Fruit fly (Drosophila melanogaster) whole organism, embryonic: Measurements from ENCODE around the gene CG4115.

Experiments used
- Ada2b ChIP-seq: fragments of 200-800 bp; sonication (Bioruptor generic); IDR thresholded peaks from 2 replicates; pipeline ENCODE4 v1.3.6; 2022; ENCODE audit warnings: missing biosample characterization, missing genetic modification characterization
- Antp ChIP-seq: fragments of 200-800 bp; sonication (Bioruptor generic); optimal IDR thresholded peaks from 3 replicates; lab custom pipeline; 2016; ENCODE audit warnings: missing biosample characterization, missing genetic modification characterization
- CG10959 ChIP-seq: fragments of 200-800 bp; sonication (Bioruptor generic); IDR thresholded peaks from 2 replicates; pipeline ENCODE4 v1.3.6; 2022; ENCODE audit warnings: missing biosample characterization, missing genetic modification characterization
- CG11696 ChIP-seq: fragments of 200-800 bp; sonication (Bioruptor generic); IDR thresholded peaks from 2 replicates; pipeline ENCODE4 v1.3.6; 2022; ENCODE audit warnings: missing biosample characterization, missing genetic modification characterization
- CG13775 ChIP-seq: fragments of 200-800 bp; sonication (Bioruptor generic); optimal IDR thresholded peaks from 3 replicates; lab custom pipeline; 2017; ENCODE audit warnings: missing biosample characterization, mild to moderate bottlenecking, missing genetic modification characterization
- CG15073 ChIP-seq: fragments of 200-800 bp; sonication (Bioruptor generic); optimal IDR thresholded peaks from 2 replicates; lab custom pipeline; 2016; ENCODE audit warnings: missing biosample characterization, missing genetic modification characterization
- CG16779 ChIP-seq: fragments of 200-800 bp; sonication (Bioruptor generic); IDR thresholded peaks from 2 replicates; pipeline ENCODE4 v1.3.6; 2022; ENCODE audit warnings: missing biosample characterization, missing genetic modification characterization
- CG17359 ChIP-seq: fragments of 200-800 bp; sonication (Bioruptor generic); optimal IDR thresholded peaks from 3 replicates; lab custom pipeline; 2018; ENCODE audit warnings: missing biosample characterization, mild to moderate bottlenecking, missing genetic modification characterization, moderate library complexity
- CG17568 ChIP-seq: fragments of 200-800 bp; sonication (Bioruptor generic); optimal IDR thresholded peaks from 2 replicates; lab custom pipeline; 2018; ENCODE audit warnings: missing biosample characterization, mild to moderate bottlenecking, missing genetic modification characterization, moderate library complexity
- CG2116 ChIP-seq: fragments of 200-800 bp; sonication (Bioruptor generic); optimal IDR thresholded peaks from 3 replicates; lab custom pipeline; 2018; ENCODE audit warnings: missing biosample characterization, mild to moderate bottlenecking, missing genetic modification characterization
- CG32767 ChIP-seq: fragments of 200-800 bp; sonication (Bioruptor generic); IDR thresholded peaks from 2 replicates; pipeline ENCODE4 v1.3.6; 2022; ENCODE audit warnings: missing biosample characterization, missing genetic modification characterization
- CG33213 ChIP-seq: fragments of 200-800 bp; sonication (Bioruptor generic); optimal IDR thresholded peaks from 3 replicates; lab custom pipeline; 2016; ENCODE audit warnings: missing biosample characterization, missing genetic modification characterization
- CG33557 ChIP-seq: fragments of 200-800 bp; sonication (Bioruptor generic); optimal IDR thresholded peaks from 2 replicates; lab custom pipeline; 2019; ENCODE audit warnings: missing biosample characterization, mild to moderate bottlenecking, missing genetic modification characterization, moderate library complexity
- CG4404 ChIP-seq: fragments of 200-800 bp; sonication (Bioruptor generic); IDR thresholded peaks from 2 replicates; pipeline ENCODE4 v1.3.6; 2022; ENCODE audit warnings: missing biosample characterization, missing genetic modification characterization
- CG6791 ChIP-seq: fragments of 200-800 bp; sonication (Bioruptor generic); IDR thresholded peaks from 3 replicates; pipeline ENCODE4 v1.3.6; 2022; ENCODE audit warnings: missing biosample characterization, missing genetic modification characterization; ENCODE audit not compliant: partially characterized antibody
- CG6813 ChIP-seq: fragments of 200-800 bp; sonication (Bioruptor generic); optimal IDR thresholded peaks from 2 replicates; lab custom pipeline; 2017; ENCODE audit warnings: missing biosample characterization, missing genetic modification characterization, mild to moderate bottlenecking, moderate library complexity, missing genetic modification reagents
- CG7556 ChIP-seq: fragments of 200-800 bp; sonication (Bioruptor generic); optimal IDR thresholded peaks from 2 replicates; lab custom pipeline; 2017; ENCODE audit warnings: missing biosample characterization, mild to moderate bottlenecking, missing genetic modification characterization
- CG8388 ChIP-seq: fragments of 200-800 bp; sonication (Bioruptor generic); optimal IDR thresholded peaks from 2 replicates; lab custom pipeline; 2019; ENCODE audit warnings: missing biosample characterization, mild to moderate bottlenecking, missing genetic modification characterization, moderate library complexity
- CG9727 ChIP-seq: fragments of 200-800 bp; sonication (Bioruptor generic); optimal IDR thresholded peaks from 3 replicates; lab custom pipeline; 2017; ENCODE audit warnings: missing biosample characterization, mild to moderate bottlenecking, missing genetic modification characterization
- CG9817 ChIP-seq: fragments of 200-800 bp; sonication (Bioruptor generic); optimal IDR thresholded peaks from 2 replicates; lab custom pipeline; 2018; ENCODE audit warnings: missing biosample characterization, mild to moderate bottlenecking, missing genetic modification characterization, moderate library complexity
- Deaf1 ChIP-seq: fragments of 200-800 bp; optimal IDR thresholded peaks from 3 replicates; lab custom pipeline; 2019; ENCODE audit warnings: missing biosample characterization, mild to moderate bottlenecking, missing genetic modification characterization, moderate library complexity
- Dfd ChIP-seq, 2 experiments: fragments of >200 bp; optimal IDR thresholded peaks; 2 replicates each; lab custom pipeline; 2017; ENCODE audit warnings: missing biosample characterization in 2 of 2, missing genetic modification characterization in 2 of 2
- Ets97D ChIP-seq: fragments of 200-800 bp; sonication (Bioruptor generic); optimal IDR thresholded peaks from 3 replicates; lab custom pipeline; 2016; ENCODE audit warnings: missing biosample characterization, missing genetic modification characterization
- HHEX ChIP-seq: fragments of 200-800 bp; sonication (Bioruptor generic); optimal IDR thresholded peaks from 3 replicates; lab custom pipeline; 2017; ENCODE audit warnings: missing biosample characterization, mild to moderate bottlenecking, missing genetic modification characterization, missing genetic modification reagents
- Hey ChIP-seq: fragments of 200-800 bp; sonication (Bioruptor generic); optimal IDR thresholded peaks from 3 replicates; lab custom pipeline; 2018; ENCODE audit warnings: missing biosample characterization, mild to moderate bottlenecking, missing genetic modification characterization
- Hr51 ChIP-seq, 2 experiments: fragments of 200-800 bp; sonication (Bioruptor generic); optimal IDR thresholded peaks; 2 replicates in 1 of 2; 3 replicates in 1 of 2; lab custom pipeline; 2016 to 2018; ENCODE audit warnings: missing biosample characterization in 2 of 2, missing genetic modification characterization in 2 of 2, mild to moderate bottlenecking in 1 of 2, moderate library complexity in 1 of 2
- Lim3 ChIP-seq: fragments of 200-800 bp; sonication (Bioruptor generic); IDR thresholded peaks from 2 replicates; pipeline ENCODE4 v1.3.6; 2022; ENCODE audit warnings: missing biosample characterization, missing genetic modification characterization
- Max ChIP-seq: fragments of 200-800 bp; sonication (Bioruptor generic); optimal IDR thresholded peaks from 2 replicates; lab custom pipeline; 2016; ENCODE audit warnings: missing biosample characterization, mild to moderate bottlenecking, missing genetic modification characterization
- Myb ChIP-seq: fragments of 200-800 bp; sonication (Bioruptor generic); optimal IDR thresholded peaks from 2 replicates; lab custom pipeline; 2016; ENCODE audit warnings: missing biosample characterization, missing genetic modification characterization
- NFAT ChIP-seq: fragments of 200-800 bp; sonication (Bioruptor generic); IDR thresholded peaks from 2 replicates; pipeline ENCODE4 v1.3.6; 2022; ENCODE audit warnings: missing biosample characterization, missing genetic modification characterization
- Spps ChIP-seq: fragments of 200-800 bp; sonication (Bioruptor generic); optimal IDR thresholded peaks from 2 replicates; lab custom pipeline; 2018; ENCODE audit warnings: missing biosample characterization, mild to moderate bottlenecking, missing genetic modification characterization
- amos ChIP-seq: fragments of 200-800 bp; sonication (Bioruptor generic); IDR thresholded peaks from 2 replicates; pipeline ENCODE4 v1.3.6; 2022; ENCODE audit warnings: missing biosample characterization, missing genetic modification characterization; ENCODE audit not compliant: partially characterized antibody
- ase ChIP-seq: fragments of 200-800 bp; sonication (Bioruptor generic); IDR thresholded peaks from 3 replicates; pipeline ENCODE4 v1.3.6; 2022; ENCODE audit warnings: missing biosample characterization, missing genetic modification characterization
- cas ChIP-seq: fragments of 200-800 bp; sonication (Bioruptor generic); IDR thresholded peaks from 2 replicates; pipeline ENCODE4 v1.3.6; 2022; ENCODE audit warnings: missing biosample characterization, missing genetic modification characterization
- chif ChIP-seq, 2 experiments: fragments of 200-800 bp; sonication (Bioruptor generic); optimal IDR thresholded peaks; 3 replicates each; lab custom pipeline; 2016; ENCODE audit warnings: missing biosample characterization in 2 of 2, missing genetic modification characterization in 2 of 2
- ci ChIP-seq: fragments of 200-800 bp; sonication (Bioruptor generic); IDR thresholded peaks from 3 replicates; pipeline ENCODE4 v1.3.6; 2022; ENCODE audit warnings: missing biosample characterization, missing genetic modification characterization
- dysf ChIP-seq: fragments of 200-800 bp; sonication (Bioruptor generic); IDR thresholded peaks from 3 replicates; pipeline ENCODE4 v1.3.6; 2022; ENCODE audit warnings: missing biosample characterization, missing genetic modification characterization
- emc ChIP-seq: fragments of 200-800 bp; sonication (Bioruptor generic); optimal IDR thresholded peaks from 2 replicates; lab custom pipeline; 2016; ENCODE audit warnings: missing biosample characterization, missing genetic modification characterization
- esg ChIP-seq: fragments of 200-800 bp; sonication (Bioruptor generic); conservative IDR thresholded peaks from 2 replicates; pipeline ENCODE4 v1.3.6; 2022; ENCODE audit warnings: missing biosample characterization, missing genetic modification characterization
- fru ChIP-seq: fragments of >200 bp; optimal IDR thresholded peaks from 2 replicates; lab custom pipeline; 2017
- ham ChIP-seq: fragments of 200-800 bp; sonication (Bioruptor generic); IDR thresholded peaks from 2 replicates; pipeline ENCODE4 v1.3.6; 2022; ENCODE audit warnings: missing biosample characterization, missing genetic modification characterization
- hbn ChIP-seq: fragments of 200-800 bp; sonication (Bioruptor generic); IDR thresholded peaks from 2 replicates; pipeline ENCODE4 v1.3.6; 2022; ENCODE audit warnings: missing biosample characterization, missing genetic modification characterization; ENCODE audit not compliant: partially characterized antibody
- otp ChIP-seq: fragments of 200-800 bp; sonication (Bioruptor generic); IDR thresholded peaks from 3 replicates; pipeline ENCODE4, ENCODE4 v1.3.6; 2022; ENCODE audit warnings: missing biosample characterization, missing genetic modification characterization
- pita ChIP-seq: fragments of 200-800 bp; sonication (Bioruptor generic); optimal IDR thresholded peaks from 2 replicates; lab custom pipeline; 2017; ENCODE audit warnings: missing biosample characterization, mild to moderate bottlenecking, missing genetic modification characterization
- prd ChIP-seq, 3 experiments: fragments of >200 bp in 2 of 3; fragments of 200-800 bp in 1 of 3; sonication (Bioruptor generic) in 1 of 3; optimal IDR thresholded peaks in 2 of 3; IDR thresholded peaks in 1 of 3; 2 replicates in 2 of 3; 3 replicates in 1 of 3; pipeline versions ENCODE4 v1.3.6 to Lab custom; 2017 to 2022; ENCODE audit warnings: missing biosample characterization in 1 of 3, missing genetic modification characterization in 1 of 3
- sr ChIP-seq: fragments of 200-800 bp; sonication (Bioruptor generic); IDR thresholded peaks from 3 replicates; pipeline ENCODE4 v1.3.6; 2022; ENCODE audit warnings: missing biosample characterization, missing genetic modification characterization
- stwl ChIP-seq: fragments of 200-800 bp; sonication (Bioruptor generic); optimal IDR thresholded peaks from 3 replicates; lab custom pipeline; 2018; ENCODE audit warnings: missing biosample characterization, mild to moderate bottlenecking, missing genetic modification characterization, moderate library complexity
- toy ChIP-seq: fragments of 200-800 bp; sonication (Bioruptor generic); IDR thresholded peaks from 2 replicates; pipeline ENCODE4 v1.3.6; 2022; ENCODE audit warnings: missing biosample characterization, missing genetic modification characterization
- trh ChIP-seq: fragments of 200-800 bp; sonication (Bioruptor generic); optimal IDR thresholded peaks from 2 replicates; lab custom pipeline; 2016; ENCODE audit warnings: missing biosample characterization, missing genetic modification characterization
- tx ChIP-seq: fragments of 200-800 bp; sonication (Bioruptor generic); optimal IDR thresholded peaks from 2 replicates; lab custom pipeline; 2016; ENCODE audit warnings: missing biosample characterization, missing genetic modification characterization
- vnd ChIP-seq: fragments of 200-800 bp; sonication (Bioruptor generic); IDR thresholded peaks from 3 replicates; pipeline ENCODE4 v1.3.6; 2022; ENCODE audit warnings: missing biosample characterization, missing genetic modification characterization; ENCODE audit not compliant: partially characterized antibody

CG4115 gene

dm6 chr3R:12402935-12403334, 43.1 kb downstream of the CG4115 start (continued):
- TF ChIP-seq CG11696 (GFP tag; lab: Robert Waterston, UW) = peak; percentile 95
- peak; percentile 91 for TF ChIP-seq CG2116 (GFP tag; lab: Kevin White, UChicago)
- peak; percentile 70 for TF ChIP-seq Myb (GFP tag; lab: Kevin White, UChicago)
- TF ChIP-seq CG9727 = peak; percentile 98
- TF ChIP-seq CG13775 (GFP tag; lab: Kevin White, UChicago) = peak; percentile 96
- TF ChIP-seq CG6813 (GFP tag; lab: Kevin White, UChicago) = peak; percentile 99
- TF ChIP-seq Hr51 (GFP tag; optimal IDR thresholded peaks at IDR 0.05; lab: Kevin White, UChicago) = peak; percentile 92 to 99
- TF ChIP-seq tx = peak; percentile 84
- TF ChIP-seq amos (GFP tag; lab: Robert Waterston, UW) = no peak
- peak; percentile 97 for TF ChIP-seq dysf (GFP tag; lab: Robert Waterston, UW)
- peak; percentile 99 for TF ChIP-seq stwl (tag; lab: Kevin White, UChicago)
- peak; percentile 92 for TF ChIP-seq NFAT
- peak; percentile 92 for TF ChIP-seq CG16779 (GFP tag; lab: Robert Waterston, UW)
- TF ChIP-seq ci = peak; percentile 99
- peak; percentile 93 for TF ChIP-seq esg
- TF ChIP-seq emc (GFP tag; lab: Kevin White, UChicago) = peak; percentile 97
- TF ChIP-seq sr (GFP tag; lab: Robert Waterston, UW) = peak; percentile 83
- peak; percentile 99 for TF ChIP-seq CG33557 (GFP tag; lab: Kevin White, UChicago)
- peak; percentile 98 for TF ChIP-seq Spps (tag; lab: Kevin White, UChicago)
- peak; percentile 98 for TF ChIP-seq CG17359 (tag; lab: Kevin White, UChicago)
- peak; percentile 80 for TF ChIP-seq CG4404 (GFP tag; lab: Robert Waterston, UW)
- TF ChIP-seq chif (GFP tag; optimal IDR thresholded peaks at IDR 0.05; lab: Kevin White, UChicago) = peak; percentile 95 to 99
- TF ChIP-seq Dfd (GFP tag; optimal IDR thresholded peaks at IDR 0.05; lab: Kevin White, UChicago) = no peak
- TF ChIP-seq vnd (GFP tag; lab: Robert Waterston, UW) = no peak
- peak; percentile 84 for TF ChIP-seq toy (GFP tag; lab: Robert Waterston, UW)
- TF ChIP-seq CG9817 (tag; lab: Kevin White, UChicago) = peak; percentile 97
- TF ChIP-seq fru = no peak
- peak; percentile 36; the same call in 1 of the 2 replicates for TF ChIP-seq hbn (GFP tag; lab: Robert Waterston, UW)
- peak; percentile 98 for TF ChIP-seq HHEX (GFP tag; lab: Kevin White, UChicago)
- peak; percentile 98 for TF ChIP-seq CG8388
- peak; percentile 95 for TF ChIP-seq CG7556 (GFP tag; lab: Kevin White, UChicago)
- peak; percentile 86 for TF ChIP-seq Antp (GFP tag; lab: Kevin White, UChicago)
- peak; percentile 90 for TF ChIP-seq Ets97D (GFP tag; lab: Kevin White, UChicago)
- no peak for TF ChIP-seq prd (optimal IDR thresholded peaks at IDR 0.05; lab: Kevin White, UChicago)
- peak; percentile 97 for TF ChIP-seq prd (GFP tag; IDR thresholded peaks at IDR 0.05; lab: Robert Waterston, UW)
- TF ChIP-seq CG32767 (GFP tag; lab: Robert Waterston, UW) = peak; percentile 93
- TF ChIP-seq cas (GFP tag; lab: Robert Waterston, UW) = peak; percentile 89
- TF ChIP-seq ase (GFP tag; lab: Robert Waterston, UW) = peak; percentile 94
- TF ChIP-seq pita = no peak
- peak; percentile 95 for TF ChIP-seq otp (GFP tag; lab: Robert Waterston, UW)
- peak; percentile 76 for TF ChIP-seq CG15073 (GFP tag; lab: Kevin White, UChicago)
- TF ChIP-seq Max (GFP tag; lab: Kevin White, UChicago) = peak; percentile 100
- peak; percentile 88 for TF ChIP-seq Lim3
- TF ChIP-seq Deaf1 (tag; lab: Kevin White, UChicago) = peak; percentile 91
- TF ChIP-seq CG6791 (GFP tag; lab: Robert Waterston, UW) = no peak
- TF ChIP-seq ham (GFP tag; lab: Robert Waterston, UW) = peak; percentile 57; the same call in 1 of the 2 replicates
- TF ChIP-seq trh (GFP tag; lab: Kevin White, UChicago) = peak; percentile 91
- TF ChIP-seq CG33213 = peak; percentile 99
- TF ChIP-seq Hey (tag; lab: Kevin White, UChicago) = peak; percentile 86
- TF ChIP-seq CG10959 = peak; percentile 96
- peak; percentile 99 for TF ChIP-seq Ada2b (GFP tag; lab: Robert Waterston, UW)
- TF ChIP-seq CG17568 (GFP tag; lab: Kevin White, UChicago) = peak; percentile 97
